Worm (Caenorhabditis elegans) whole organism, L2 larva: ENCODE results near the gene smf-3.

Experiments used
- alr-1 ChIP-seq: fragments of 150-350 bp; optimal IDR thresholded peaks from 2 replicates; lab custom pipeline; 2014; ENCODE audit warnings: missing biosample characterization, missing genetic modification characterization
- aly-2 ChIP-seq: fragments of 150-350 bp; optimal IDR thresholded peaks from 2 replicates; lab custom pipeline; 2014; ENCODE audit warnings: missing biosample characterization, missing genetic modification characterization
- nhr-11 ChIP-seq: fragments of 150-350 bp; optimal IDR thresholded peaks from 2 replicates; lab custom pipeline; 2014; ENCODE audit warnings: missing biosample characterization, missing genetic modification characterization
- unc-55 ChIP-seq: fragments of 150-350 bp; sonication (generic microtip); optimal IDR thresholded peaks from 3 replicates; lab custom pipeline; 2014; ENCODE audit warnings: missing biosample characterization, missing genetic modification reagents, missing genetic modification characterization
- unc-62 ChIP-seq: fragments of 150-350 bp; optimal IDR thresholded peaks from 2 replicates; lab custom pipeline; 2014; ENCODE audit warnings: missing biosample characterization, missing genetic modification reagents, missing genetic modification characterization
- zag-1 ChIP-seq: fragments of 150-350 bp; optimal IDR thresholded peaks from 2 replicates; lab custom pipeline; 2014; ENCODE audit warnings: missing biosample characterization, missing genetic modification characterization
- ztf-4 ChIP-seq: fragments of 150-350 bp; optimal IDR thresholded peaks from 2 replicates; lab custom pipeline; 2014; ENCODE audit warnings: missing biosample characterization, missing genetic modification characterization

ce11 chrIV:2630145-2630544 is 11.5 kb downstream of the smf-3 start:
- TF ChIP-seq unc-55 (no peak), unc-62 (GFP tag; lab: Kevin White, UChicago) (no peak), alr-1 (no peak), aly-2 (tag; lab: Kevin White, UChicago) (no peak), ztf-4 (no peak), zag-1 (tag; lab: Kevin White, UChicago) (no peak), nhr-11 (tag; lab: Kevin White, UChicago) (no peak)
